Fruit fly (Drosophila melanogaster) whole organism, embryonic: Measurements from ENCODE around the gene kraken.

Source experiments
- C15 ChIP-seq: fragments of 200-800 bp; sonication (Bioruptor generic); IDR thresholded peaks from 3 replicates; pipeline ENCODE4 v1.3.6; 2022; ENCODE audit warnings: missing biosample characterization, missing genetic modification characterization
- CG11085 ChIP-seq: fragments of 200-800 bp; sonication (Bioruptor generic); IDR thresholded peaks from 2 replicates; pipeline ENCODE4 v1.3.6; 2022; ENCODE audit warnings: missing biosample characterization, missing genetic modification characterization
- CG11560 ChIP-seq: fragments of 200-800 bp; sonication (Bioruptor generic); IDR thresholded peaks from 3 replicates; pipeline ENCODE4 v1.3.6; 2022; ENCODE audit warnings: missing biosample characterization, missing genetic modification characterization
- CG12219 ChIP-seq: fragments of 200-800 bp; sonication (Bioruptor generic); optimal IDR thresholded peaks from 3 replicates; lab custom pipeline; 2018; ENCODE audit warnings: missing biosample characterization, mild to moderate bottlenecking, missing genetic modification characterization
- CG13123 ChIP-seq: fragments of 200-800 bp; sonication (Bioruptor generic); optimal IDR thresholded peaks from 2 replicates; lab custom pipeline; 2016; ENCODE audit warnings: missing biosample characterization, missing genetic modification characterization
- CG15601 ChIP-seq: fragments of 200-800 bp; sonication (Bioruptor generic); optimal IDR thresholded peaks from 3 replicates; lab custom pipeline; 2019; ENCODE audit warnings: missing biosample characterization, mild to moderate bottlenecking, missing genetic modification characterization, moderate library complexity
- CG17328 ChIP-seq: fragments of 200-800 bp; sonication (Bioruptor generic); IDR thresholded peaks from 2 replicates; pipeline ENCODE4 v1.3.6; 2022; ENCODE audit warnings: missing biosample characterization, missing genetic modification characterization
- CG1792 ChIP-seq: fragments of 200-800 bp; sonication (Bioruptor generic); optimal IDR thresholded peaks from 2 replicates; lab custom pipeline; 2016; ENCODE audit warnings: missing biosample characterization, missing genetic modification characterization
- CG2116 ChIP-seq: fragments of 200-800 bp; sonication (Bioruptor generic); optimal IDR thresholded peaks from 3 replicates; lab custom pipeline; 2018; ENCODE audit warnings: missing biosample characterization, mild to moderate bottlenecking, missing genetic modification characterization
- CG30020 ChIP-seq: fragments of 200-800 bp; optimal IDR thresholded peaks from 2 replicates; lab custom pipeline; 2019; ENCODE audit warnings: missing biosample characterization, mild to moderate bottlenecking, missing genetic modification characterization, moderate library complexity
- CG30403 ChIP-seq: fragments of 200-800 bp; sonication (Bioruptor generic); optimal IDR thresholded peaks from 3 replicates; lab custom pipeline; 2016; ENCODE audit warnings: missing biosample characterization, missing genetic modification characterization
- CG3407 ChIP-seq: fragments of 200-800 bp; sonication (Bioruptor generic); optimal IDR thresholded peaks from 2 replicates; lab custom pipeline; 2018; ENCODE audit warnings: missing biosample characterization, mild to moderate bottlenecking, missing genetic modification characterization
- CG4617 ChIP-seq: fragments of 200-800 bp; sonication (Bioruptor generic); optimal IDR thresholded peaks from 3 replicates; lab custom pipeline; 2016; ENCODE audit warnings: missing biosample characterization, missing genetic modification characterization, borderline replicate concordance
- CG5180 ChIP-seq: fragments of 200-800 bp; sonication (Bioruptor generic); optimal IDR thresholded peaks from 3 replicates; lab custom pipeline; 2017; ENCODE audit warnings: missing biosample characterization, missing genetic modification characterization, mild to moderate bottlenecking, moderate library complexity, missing genetic modification reagents
- CG6791 ChIP-seq: fragments of 200-800 bp; sonication (Bioruptor generic); IDR thresholded peaks from 3 replicates; pipeline ENCODE4 v1.3.6; 2022; ENCODE audit warnings: missing biosample characterization, missing genetic modification characterization; ENCODE audit not compliant: partially characterized antibody
- CG9215 ChIP-seq: fragments of 200-800 bp; sonication (Bioruptor generic); IDR thresholded peaks from 2 replicates; pipeline ENCODE4 v1.3.6; 2022; ENCODE audit warnings: missing biosample characterization, missing genetic modification characterization
- CG9797 ChIP-seq: fragments of 200-800 bp; sonication (Bioruptor generic); optimal IDR thresholded peaks from 3 replicates; lab custom pipeline; 2018; ENCODE audit warnings: missing biosample characterization, mild to moderate bottlenecking, missing genetic modification characterization
- CHES-1-like ChIP-seq: fragments of 200-800 bp; sonication (Bioruptor generic); optimal IDR thresholded peaks from 2 replicates; lab custom pipeline; 2016; ENCODE audit warnings: missing biosample characterization, missing genetic modification characterization
- CTCF ChIP-seq: fragments of 200-800 bp; sonication (Bioruptor generic); optimal IDR thresholded peaks from 2 replicates; lab custom pipeline; 2017; ENCODE audit warnings: missing biosample characterization, mild to moderate bottlenecking, missing genetic modification characterization, moderate library complexity
- Camta ChIP-seq: fragments of 200-800 bp; sonication (Bioruptor generic); optimal IDR thresholded peaks from 2 replicates; lab custom pipeline; 2016; ENCODE audit warnings: missing biosample characterization, missing genetic modification characterization
- CrebB ChIP-seq: fragments of 200-800 bp; sonication (Bioruptor generic); optimal IDR thresholded peaks from 3 replicates; lab custom pipeline; 2018; ENCODE audit warnings: missing biosample characterization, mild to moderate bottlenecking, missing genetic modification characterization
- Dref ChIP-seq: fragments of 200-800 bp; sonication (Bioruptor generic); IDR thresholded peaks from 2 replicates; pipeline ENCODE4 v1.3.6; 2022; ENCODE audit warnings: missing biosample characterization, missing genetic modification characterization
- ERR ChIP-seq: fragments of 200-800 bp; sonication (Bioruptor generic); optimal IDR thresholded peaks from 2 replicates; lab custom pipeline; 2016; ENCODE audit warnings: missing biosample characterization, missing genetic modification characterization
- Hey ChIP-seq: fragments of 200-800 bp; sonication (Bioruptor generic); optimal IDR thresholded peaks from 3 replicates; lab custom pipeline; 2018; ENCODE audit warnings: missing biosample characterization, mild to moderate bottlenecking, missing genetic modification characterization
- Jarid2 ChIP-seq: fragments of 200-800 bp; sonication (Bioruptor generic); optimal IDR thresholded peaks from 3 replicates; lab custom pipeline; 2017; ENCODE audit warnings: mild to moderate bottlenecking, missing biosample characterization, missing genetic modification reagents, missing genetic modification characterization
- MBD-R2 ChIP-seq: fragments of 200-800 bp; sonication (Bioruptor generic); IDR thresholded peaks from 2 replicates; pipeline ENCODE4 v1.3.6; 2022; ENCODE audit warnings: missing biosample characterization, missing genetic modification characterization
- Myb ChIP-seq: fragments of 200-800 bp; sonication (Bioruptor generic); optimal IDR thresholded peaks from 2 replicates; lab custom pipeline; 2016; ENCODE audit warnings: missing biosample characterization, missing genetic modification characterization
- Optix ChIP-seq: fragments of 200-800 bp; sonication (Bioruptor generic); IDR thresholded peaks from 3 replicates; pipeline ENCODE4 v1.3.6; 2022; ENCODE audit warnings: missing biosample characterization, missing genetic modification characterization
- Sox100B ChIP-seq: fragments of 200-800 bp; sonication (Bioruptor generic); optimal IDR thresholded peaks from 3 replicates; lab custom pipeline; 2018; ENCODE audit warnings: missing biosample characterization, mild to moderate bottlenecking, missing genetic modification characterization
- Sry-β ChIP-seq: fragments of 200-800 bp; sonication (Bioruptor generic); optimal IDR thresholded peaks from 2 replicates; lab custom pipeline; 2018; ENCODE audit warnings: missing biosample characterization, mild to moderate bottlenecking, missing genetic modification characterization, moderate library complexity
- Stat92E ChIP-seq, 3 experiments: fragments of >200 bp in 2 of 3; fragments of 200-800 bp in 1 of 3; sonication (Bioruptor generic) in 1 of 3; optimal IDR thresholded peaks; 2 replicates each; lab custom pipeline; 2017 to 2019; ENCODE audit warnings: missing biosample characterization in 3 of 3, missing genetic modification characterization in 3 of 3, mild to moderate bottlenecking in 1 of 3, moderate library complexity in 1 of 3
- cad ChIP-seq: fragments of >200 bp; optimal IDR thresholded peaks from 2 replicates; lab custom pipeline; 2017; ENCODE audit warnings: missing biosample characterization, missing genetic modification characterization
- ci ChIP-seq: fragments of 200-800 bp; sonication (Bioruptor generic); IDR thresholded peaks from 3 replicates; pipeline ENCODE4 v1.3.6; 2022; ENCODE audit warnings: missing biosample characterization, missing genetic modification characterization
- crc ChIP-seq: fragments of 200-800 bp; sonication (Bioruptor generic); optimal IDR thresholded peaks from 2 replicates; lab custom pipeline; 2016; ENCODE audit warnings: missing biosample characterization, missing genetic modification characterization
- gce ChIP-seq: fragments of 200-800 bp; sonication (Bioruptor generic); IDR thresholded peaks from 3 replicates; pipeline ENCODE4 v1.3.6; 2022; ENCODE audit warnings: missing biosample characterization, missing genetic modification characterization
- grn ChIP-seq: fragments of 200-800 bp; sonication (Bioruptor generic); optimal IDR thresholded peaks from 3 replicates; lab custom pipeline; 2017; ENCODE audit warnings: missing biosample characterization, missing genetic modification characterization
- h ChIP-seq: fragments of >200 bp; optimal IDR thresholded peaks from 2 replicates; lab custom pipeline; 2017
- kah ChIP-seq: fragments of 200-800 bp; sonication (Bioruptor generic); optimal IDR thresholded peaks from 2 replicates; lab custom pipeline; 2018; ENCODE audit warnings: missing biosample characterization, mild to moderate bottlenecking, missing genetic modification characterization
- lab ChIP-seq: fragments of 200-800 bp; sonication (Bioruptor generic); optimal IDR thresholded peaks from 3 replicates; lab custom pipeline; 2017; ENCODE audit warnings: missing biosample characterization, missing genetic modification characterization, mild to moderate bottlenecking, moderate library complexity, missing genetic modification reagents
- luna ChIP-seq: fragments of 200-800 bp; sonication (Bioruptor generic); optimal IDR thresholded peaks from 2 replicates; lab custom pipeline; 2016; ENCODE audit warnings: missing biosample characterization, missing genetic modification characterization
- nerfin-2 ChIP-seq: fragments of 200-800 bp; sonication (Bioruptor generic); IDR thresholded peaks from 2 replicates; pipeline ENCODE4 v1.3.6; 2022; ENCODE audit warnings: missing biosample characterization, missing genetic modification characterization; ENCODE audit not compliant: partially characterized antibody
- peb ChIP-seq: fragments of 200-800 bp; sonication (Bioruptor generic); IDR thresholded peaks from 2 replicates; pipeline ENCODE4 v1.3.6; 2022; ENCODE audit warnings: missing biosample characterization, missing genetic modification characterization
- prd ChIP-seq, 3 experiments: fragments of >200 bp in 2 of 3; fragments of 200-800 bp in 1 of 3; sonication (Bioruptor generic) in 1 of 3; optimal IDR thresholded peaks in 2 of 3; IDR thresholded peaks in 1 of 3; 2 replicates in 2 of 3; 3 replicates in 1 of 3; pipeline versions ENCODE4 v1.3.6 to Lab custom; 2017 to 2022; ENCODE audit warnings: missing biosample characterization in 1 of 3, missing genetic modification characterization in 1 of 3
- ro ChIP-seq: fragments of 200-800 bp; sonication (Bioruptor generic); IDR thresholded peaks from 2 replicates; pipeline ENCODE4 v1.3.6; 2022; ENCODE audit warnings: missing biosample characterization, missing genetic modification characterization
- sna ChIP-seq: fragments of 200-800 bp; sonication (Bioruptor generic); IDR thresholded peaks from 2 replicates; pipeline ENCODE4 v1.3.6; 2022; ENCODE audit warnings: missing biosample characterization, missing genetic modification characterization; ENCODE audit not compliant: partially characterized antibody
- so ChIP-seq: fragments of 200-800 bp; sonication (Bioruptor generic); IDR thresholded peaks from 3 replicates; pipeline ENCODE4 v1.3.6; 2022; ENCODE audit warnings: missing biosample characterization, missing genetic modification characterization
- sob ChIP-seq: fragments of 200-800 bp; sonication (Bioruptor generic); IDR thresholded peaks from 2 replicates; pipeline ENCODE4 v1.3.6; 2022; ENCODE audit warnings: missing biosample characterization, missing genetic modification characterization
- tio ChIP-seq: fragments of 200-800 bp; sonication (Bioruptor generic); optimal IDR thresholded peaks from 2 replicates; lab custom pipeline; 2017; ENCODE audit warnings: missing biosample characterization, missing genetic modification characterization, inconsistent platforms
- unc-4 ChIP-seq: fragments of 200-800 bp; sonication (Bioruptor generic); IDR thresholded peaks from 2 replicates; pipeline ENCODE4 v1.3.6; 2022; ENCODE audit warnings: missing biosample characterization, missing genetic modification characterization; ENCODE audit not compliant: partially characterized antibody

kraken gene

DNA sequence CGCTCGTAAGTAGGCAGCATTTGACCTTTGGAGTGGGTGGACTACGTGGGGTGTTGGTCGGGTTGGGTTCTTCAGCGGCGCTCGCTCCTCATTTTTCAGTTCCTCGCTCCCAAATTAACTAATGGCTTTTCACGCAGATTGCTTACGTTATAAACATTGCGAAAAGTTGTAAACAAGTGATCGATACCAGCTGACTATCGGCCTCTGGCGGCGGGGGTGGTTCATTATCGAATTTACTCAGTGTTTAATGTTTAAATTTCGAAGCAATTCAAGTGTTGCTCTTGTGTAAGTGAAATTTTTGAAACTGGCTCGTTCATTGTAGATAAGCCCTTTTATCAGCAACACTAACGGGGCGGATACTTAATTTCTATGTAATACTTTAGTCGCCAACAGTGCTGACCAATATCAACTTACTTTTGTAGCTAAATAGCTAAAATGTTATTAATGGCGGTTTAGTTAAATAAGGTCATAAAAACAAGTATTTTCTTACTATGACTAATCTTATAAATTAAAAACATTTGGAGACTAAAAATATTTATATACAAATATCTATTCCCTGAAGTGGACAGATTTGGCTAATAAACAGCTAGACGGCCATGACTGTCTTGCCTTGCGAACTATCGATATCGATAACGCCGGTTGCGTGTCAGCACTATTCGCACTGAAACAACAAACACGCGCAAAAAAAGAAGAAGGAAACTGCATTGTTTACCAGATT is 33.1 kb upstream of the kraken start, which contains the start of the genes PGAP2 and Clp (continued):
- TF ChIP-seq tio (GFP tag; lab: Kevin White, UChicago), result no peak
- TF ChIP-seq CG9797 (GFP tag; lab: Kevin White, UChicago), result peak; percentile 9
- peak; percentile 38 for TF ChIP-seq CG13123 (GFP tag; lab: Kevin White, UChicago)
- TF ChIP-seq ro (GFP tag; lab: Robert Waterston, UW), result peak; percentile 30; the same call in 1 of the 2 replicates
- TF ChIP-seq CG11085 (GFP tag; lab: Robert Waterston, UW), result peak; percentile 75
- TF ChIP-seq unc-4 (GFP tag; lab: Robert Waterston, UW), result peak; percentile 57; the same call in 1 of the 2 replicates
- peak; percentile 58; the same call in 1 of the 3 replicates for TF ChIP-seq so (GFP tag; lab: Robert Waterston, UW)
- TF ChIP-seq lab (GFP tag; lab: Kevin White, UChicago), result no peak
- peak; percentile 60 for TF ChIP-seq CG30020 (tag; lab: Kevin White, UChicago)
- TF ChIP-seq CG30403 (GFP tag; lab: Kevin White, UChicago), result peak; percentile 86
- peak; percentile 99 for TF ChIP-seq Sry-β (GFP tag; lab: Kevin White, UChicago)
- TF ChIP-seq nerfin-2 (GFP tag; lab: Robert Waterston, UW), result no peak
- TF ChIP-seq prd (optimal IDR thresholded peaks at IDR 0.05; lab: Kevin White, UChicago), result no peak
- TF ChIP-seq prd (GFP tag; IDR thresholded peaks at IDR 0.05; lab: Robert Waterston, UW), result peak; percentile 85
- TF ChIP-seq C15 (GFP tag; lab: Robert Waterston, UW), result peak; percentile 43; the same call in 1 of the 3 replicates
- no peak for TF ChIP-seq Stat92E (GFP tag; optimal IDR thresholded peaks at IDR 0.05; lab: Kevin White, UChicago)
- TF ChIP-seq peb (GFP tag; lab: Robert Waterston, UW), result peak; percentile 57; the same call in 1 of the 2 replicates
- peak; percentile 77 for TF ChIP-seq sob (GFP tag; lab: Robert Waterston, UW)
- no peak for TF ChIP-seq Hey (tag; lab: Kevin White, UChicago)
- peak; percentile 62 for TF ChIP-seq CG15601 (tag; lab: Kevin White, UChicago)
- peak; percentile 74 for TF ChIP-seq Dref (GFP tag; lab: Robert Waterston, UW)
- no peak; the same call in 2 of the 3 replicates for TF ChIP-seq Optix (GFP tag; lab: Robert Waterston, UW)
- TF ChIP-seq Sox100B (GFP tag; lab: Kevin White, UChicago), result no peak
- no peak for TF ChIP-seq cad
- peak; percentile 30 for TF ChIP-seq CHES-1-like
- no peak for TF ChIP-seq Jarid2 (GFP tag; lab: Kevin White, UChicago)
- TF ChIP-seq CG1792 (GFP tag; lab: Kevin White, UChicago), result no peak
- TF ChIP-seq CrebB (tag; lab: Kevin White, UChicago), result peak; percentile 7
- peak; percentile 66 for TF ChIP-seq CTCF (GFP tag; lab: Kevin White, UChicago)
- TF ChIP-seq kah (GFP tag; lab: Kevin White, UChicago), result no peak
- no peak for TF ChIP-seq gce
- TF ChIP-seq CG3407 (GFP tag; lab: Kevin White, UChicago), result peak; percentile 29
- TF ChIP-seq ERR (GFP tag; lab: Kevin White, UChicago), result no peak
- TF ChIP-seq sna (GFP tag; lab: Robert Waterston, UW), result no peak
- TF ChIP-seq MBD-R2 (GFP tag; lab: Robert Waterston, UW), result peak; percentile 70
- no peak for TF ChIP-seq CG11560 (tag; lab: Robert Waterston, UW)
- TF ChIP-seq CG6791 (GFP tag; lab: Robert Waterston, UW), result no peak
- peak; percentile 77; the same call in 1 of the 2 replicates for TF ChIP-seq CG9215
- TF ChIP-seq crc (GFP tag; lab: Kevin White, UChicago), result no peak
- TF ChIP-seq Camta (GFP tag; lab: Kevin White, UChicago), result peak; percentile 33
- TF ChIP-seq CG4617, result peak; percentile 61
- TF ChIP-seq CG2116, result peak; percentile 72
- TF ChIP-seq CG5180 (GFP tag; lab: Kevin White, UChicago), result peak; percentile 46
- TF ChIP-seq CG17328 (GFP tag; lab: Robert Waterston, UW), result peak; percentile 70
- TF ChIP-seq Myb (GFP tag; lab: Kevin White, UChicago), result no peak
- TF ChIP-seq grn (GFP tag; lab: Kevin White, UChicago), result no peak
- TF ChIP-seq h, result no peak
- no peak for TF ChIP-seq CG12219 (GFP tag; lab: Kevin White, UChicago)
- TF ChIP-seq ci (GFP tag; lab: Robert Waterston, UW), result peak; percentile 69; the same call in 2 of the 3 replicates
- TF ChIP-seq luna (GFP tag; lab: Kevin White, UChicago), result no peak
